Fruit fly (Drosophila melanogaster) whole organism, embryonic: Measurements from ENCODE around the gene CG12951.

Source experiments
- B-H1 ChIP-seq: fragments of 200-800 bp; sonication (Bioruptor generic); IDR thresholded peaks from 3 replicates; pipeline ENCODE4 v1.3.6; 2022; ENCODE audit warnings: missing biosample characterization, missing genetic modification characterization
- Blimp-1 ChIP-seq: fragments of 200-800 bp; sonication (Bioruptor generic); optimal IDR thresholded peaks from 3 replicates; lab custom pipeline; 2018; ENCODE audit warnings: missing biosample characterization, missing genetic modification characterization, mild to moderate bottlenecking, moderate library complexity, missing genetic modification reagents
- CG11093 ChIP-seq: fragments of 200-800 bp; sonication (Bioruptor generic); IDR thresholded peaks from 3 replicates; pipeline ENCODE4 v1.3.6; 2022; ENCODE audit warnings: missing biosample characterization, missing genetic modification characterization
- CG11398 ChIP-seq: fragments of 200-800 bp; sonication (Bioruptor generic); optimal IDR thresholded peaks from 2 replicates; lab custom pipeline; 2016; ENCODE audit warnings: missing biosample characterization, missing genetic modification characterization
- CG12744 ChIP-seq: fragments of 200-800 bp; sonication (Bioruptor generic); optimal IDR thresholded peaks from 2 replicates; lab custom pipeline; 2016; ENCODE audit warnings: missing biosample characterization, missing genetic modification characterization
- CG13287 ChIP-seq: fragments of 200-800 bp; sonication (Bioruptor generic); IDR thresholded peaks from 2 replicates; pipeline ENCODE4 v1.3.6; 2022; ENCODE audit warnings: missing biosample characterization, missing genetic modification characterization; ENCODE audit not compliant: partially characterized antibody
- CG17186 ChIP-seq: fragments of 200-800 bp; sonication (Bioruptor generic); optimal IDR thresholded peaks from 3 replicates; lab custom pipeline; 2017; ENCODE audit warnings: missing biosample characterization, missing genetic modification reagents, missing genetic modification characterization
- CG17612 ChIP-seq: fragments of 200-800 bp; sonication (Bioruptor generic); IDR thresholded peaks from 2 replicates; pipeline ENCODE4 v1.3.6; 2022; ENCODE audit warnings: missing biosample characterization, missing genetic modification characterization
- CG18599 ChIP-seq: fragments of 200-800 bp; sonication (Bioruptor generic); optimal IDR thresholded peaks from 3 replicates; lab custom pipeline; 2017; ENCODE audit warnings: missing biosample characterization, missing genetic modification characterization, mild to moderate bottlenecking, moderate library complexity, missing genetic modification reagents
- CG18619 ChIP-seq: fragments of 200-800 bp; sonication (Bioruptor generic); optimal IDR thresholded peaks from 3 replicates; lab custom pipeline; 2017; ENCODE audit warnings: missing biosample characterization, mild to moderate bottlenecking, missing genetic modification characterization
- CG32532 ChIP-seq: fragments of 200-800 bp; sonication (Bioruptor generic); IDR thresholded peaks from 2 replicates; pipeline ENCODE4 v1.3.6; 2022; ENCODE audit warnings: missing biosample characterization, missing genetic modification characterization
- CG4404 ChIP-seq: fragments of 200-800 bp; sonication (Bioruptor generic); IDR thresholded peaks from 2 replicates; pipeline ENCODE4 v1.3.6; 2022; ENCODE audit warnings: missing biosample characterization, missing genetic modification characterization
- CG4820 ChIP-seq: fragments of 200-800 bp; sonication (Bioruptor generic); optimal IDR thresholded peaks from 3 replicates; lab custom pipeline; 2016; ENCODE audit warnings: missing biosample characterization, missing genetic modification characterization
- CG6272 ChIP-seq: fragments of 200-800 bp; sonication (Bioruptor generic); IDR thresholded peaks from 2 replicates; pipeline ENCODE4 v1.3.6; 2022; ENCODE audit warnings: missing biosample characterization, missing genetic modification characterization
- CG7357 ChIP-seq: fragments of 200-800 bp; sonication (Bioruptor generic); IDR thresholded peaks from 3 replicates; pipeline ENCODE4 v1.3.6; 2022; ENCODE audit warnings: missing biosample characterization, missing genetic modification characterization
- CG9797 ChIP-seq: fragments of 200-800 bp; sonication (Bioruptor generic); optimal IDR thresholded peaks from 3 replicates; lab custom pipeline; 2018; ENCODE audit warnings: missing biosample characterization, mild to moderate bottlenecking, missing genetic modification characterization
- Camta ChIP-seq: fragments of 200-800 bp; sonication (Bioruptor generic); optimal IDR thresholded peaks from 2 replicates; lab custom pipeline; 2016; ENCODE audit warnings: missing biosample characterization, missing genetic modification characterization
- Dad ChIP-seq: fragments of 200-800 bp; sonication (Bioruptor generic); optimal IDR thresholded peaks from 3 replicates; lab custom pipeline; 2016; ENCODE audit warnings: missing biosample characterization, missing genetic modification characterization
- Dfd ChIP-seq, 2 experiments: fragments of >200 bp; optimal IDR thresholded peaks; 2 replicates each; lab custom pipeline; 2017; ENCODE audit warnings: missing biosample characterization in 2 of 2, missing genetic modification characterization in 2 of 2
- Dll ChIP-seq: fragments of 200-800 bp; sonication (Bioruptor generic); IDR thresholded peaks from 4 replicates; pipeline ENCODE4 v1.3.6; 2022; ENCODE audit warnings: missing biosample characterization, missing genetic modification characterization; ENCODE audit not compliant: partially characterized antibody
- E2f2 ChIP-seq: fragments of 200-800 bp; sonication (Bioruptor generic); IDR thresholded peaks from 2 replicates; pipeline ENCODE4 v1.3.6; 2022; ENCODE audit warnings: missing biosample characterization, missing genetic modification characterization
- Ets65A ChIP-seq: fragments of 200-800 bp; sonication (Bioruptor generic); peaks from one replicate; lab custom pipeline; 2016; ENCODE audit warnings: missing biosample characterization, missing genetic modification characterization
- GATAe ChIP-seq: fragments of 200-800 bp; sonication (Bioruptor generic); conservative IDR thresholded peaks from 2 replicates; pipeline ENCODE4 v1.3.6; 2022; ENCODE audit warnings: missing biosample characterization, missing genetic modification characterization
- NK7.1 ChIP-seq: fragments of 200-800 bp; sonication (Bioruptor generic); optimal IDR thresholded peaks from 3 replicates; lab custom pipeline; 2016; ENCODE audit warnings: missing biosample characterization, missing genetic modification characterization
- Neu2 ChIP-seq: fragments of 200-800 bp; sonication (Bioruptor generic); optimal IDR thresholded peaks from 3 replicates; lab custom pipeline; 2016; ENCODE audit warnings: missing biosample characterization, missing genetic modification characterization, borderline replicate concordance
- Xbp1 ChIP-seq: fragments of 200-800 bp; sonication (Bioruptor generic); optimal IDR thresholded peaks from 3 replicates; lab custom pipeline; 2016; ENCODE audit warnings: missing biosample characterization, mild to moderate bottlenecking, missing genetic modification characterization
- ab ChIP-seq: fragments of 200-800 bp; sonication (Bioruptor generic); optimal IDR thresholded peaks from 2 replicates; lab custom pipeline; 2016; ENCODE audit warnings: missing biosample characterization, missing genetic modification characterization
- aop ChIP-seq: fragments of 200-800 bp; sonication (Bioruptor generic); IDR thresholded peaks from 2 replicates; pipeline ENCODE4 v1.3.6; 2022; ENCODE audit warnings: missing biosample characterization, missing genetic modification characterization
- ato ChIP-seq: fragments of 200-800 bp; sonication (Bioruptor generic); IDR thresholded peaks from 2 replicates; pipeline ENCODE4 v1.3.6; 2022; ENCODE audit warnings: missing biosample characterization, missing genetic modification characterization; ENCODE audit not compliant: partially characterized antibody
- az2 ChIP-seq: fragments of 200-800 bp; sonication (Bioruptor generic); optimal IDR thresholded peaks from 3 replicates; lab custom pipeline; 2016; ENCODE audit warnings: missing biosample characterization, missing genetic modification characterization
- bbx ChIP-seq: fragments of 200-800 bp; sonication (Bioruptor generic); IDR thresholded peaks from 2 replicates; pipeline ENCODE4 v1.3.6; 2022; ENCODE audit warnings: missing biosample characterization, missing genetic modification characterization; ENCODE audit not compliant: partially characterized antibody
- chinmo ChIP-seq: fragments of 200-800 bp; sonication (Bioruptor generic); IDR thresholded peaks from 4 replicates; pipeline ENCODE4 v1.3.6; 2022; ENCODE audit warnings: missing biosample characterization, missing genetic modification characterization; ENCODE audit not compliant: partially characterized antibody
- da ChIP-seq: fragments of 200-800 bp; sonication (Bioruptor generic); optimal IDR thresholded peaks from 2 replicates; lab custom pipeline; 2016; ENCODE audit warnings: missing biosample characterization, missing genetic modification characterization
- disco-r ChIP-seq: fragments of 200-800 bp; sonication (Bioruptor generic); optimal IDR thresholded peaks from 2 replicates; lab custom pipeline; 2016; ENCODE audit warnings: missing biosample characterization, missing genetic modification characterization
- esg ChIP-seq: fragments of 200-800 bp; sonication (Bioruptor generic); conservative IDR thresholded peaks from 2 replicates; pipeline ENCODE4 v1.3.6; 2022; ENCODE audit warnings: missing biosample characterization, missing genetic modification characterization
- jumu ChIP-seq: fragments of 200-800 bp; sonication (Bioruptor generic); optimal IDR thresholded peaks from 3 replicates; lab custom pipeline; 2016; ENCODE audit warnings: missing biosample characterization, missing genetic modification characterization
- nerfin-2 ChIP-seq: fragments of 200-800 bp; sonication (Bioruptor generic); IDR thresholded peaks from 2 replicates; pipeline ENCODE4 v1.3.6; 2022; ENCODE audit warnings: missing biosample characterization, missing genetic modification characterization; ENCODE audit not compliant: partially characterized antibody
- org-1 ChIP-seq: fragments of 200-800 bp; sonication (Bioruptor generic); optimal IDR thresholded peaks from 2 replicates; lab custom pipeline; 2017; ENCODE audit warnings: missing biosample characterization, missing genetic modification characterization
- pfk ChIP-seq: fragments of 200-800 bp; sonication (Bioruptor generic); optimal IDR thresholded peaks from 2 replicates; lab custom pipeline; 2018; ENCODE audit warnings: missing biosample characterization, mild to moderate bottlenecking, missing genetic modification characterization, moderate library complexity
- phol ChIP-seq: fragments of 200-800 bp; sonication (Bioruptor generic); optimal IDR thresholded peaks from 3 replicates; lab custom pipeline; 2018; ENCODE audit warnings: missing biosample characterization, mild to moderate bottlenecking, missing genetic modification characterization, moderate library complexity
- run ChIP-seq: fragments of 200-800 bp; sonication (Bioruptor generic); optimal IDR thresholded peaks from 3 replicates; lab custom pipeline; 2018; ENCODE audit warnings: missing biosample characterization, mild to moderate bottlenecking, missing genetic modification characterization
- seq ChIP-seq: fragments of 200-800 bp; sonication (Bioruptor generic); IDR thresholded peaks from 2 replicates; pipeline ENCODE4 v1.3.6; 2022; ENCODE audit warnings: missing biosample characterization, missing genetic modification characterization
- shn ChIP-seq: fragments of 200-800 bp; sonication (Bioruptor generic); optimal IDR thresholded peaks from 3 replicates; lab custom pipeline; 2016; ENCODE audit warnings: missing biosample characterization, missing genetic modification characterization
- slp2 ChIP-seq: fragments of 200-800 bp; sonication (Bioruptor generic); optimal IDR thresholded peaks from 2 replicates; lab custom pipeline; 2016; ENCODE audit warnings: missing biosample characterization, missing genetic modification characterization
- zen2 ChIP-seq: fragments of 200-800 bp; sonication (Bioruptor generic); IDR thresholded peaks from 3 replicates; pipeline ENCODE4 v1.3.6; 2022; ENCODE audit warnings: missing biosample characterization, missing genetic modification characterization; ENCODE audit not compliant: partially characterized antibody

CG12951 gene

dm6 chr3R:9328812-9329211, 1.3 kb downstream of the CG12951 start (continued):
- TF ChIP-seq CG9797 (GFP tag; lab: Kevin White, UChicago), result no peak
- TF ChIP-seq Camta (GFP tag; lab: Kevin White, UChicago), result no peak
- peak in 1 of 2 experiments; percentile 72 for TF ChIP-seq Dfd (GFP tag; optimal IDR thresholded peaks at IDR 0.05; lab: Kevin White, UChicago)
- TF ChIP-seq B-H1 (GFP tag; lab: Robert Waterston, UW), result no peak
- TF ChIP-seq CG12744 (GFP tag; lab: Kevin White, UChicago), result no peak
- no peak for TF ChIP-seq CG17612 (GFP tag; lab: Robert Waterston, UW)
- no peak for TF ChIP-seq slp2 (GFP tag; lab: Kevin White, UChicago)
- no peak for TF ChIP-seq pfk (GFP tag; lab: Kevin White, UChicago)
- TF ChIP-seq phol (tag; lab: Kevin White, UChicago), result peak; percentile 23
- TF ChIP-seq CG11398 (GFP tag; lab: Kevin White, UChicago), result no peak
- no peak for TF ChIP-seq CG11093
- TF ChIP-seq CG18599 (GFP tag; lab: Kevin White, UChicago), result no peak
- TF ChIP-seq chinmo (GFP tag; lab: Robert Waterston, UW), result 0 out of 4 replicates have a peak, but pooled peaks have one; percentile 49
- no peak for TF ChIP-seq org-1 (GFP tag; lab: Kevin White, UChicago)
- no peak for TF ChIP-seq Dad
- no peak for TF ChIP-seq ab
- no peak for TF ChIP-seq az2 (GFP tag; lab: Kevin White, UChicago)
- no peak for TF ChIP-seq jumu (GFP tag; lab: Kevin White, UChicago)
- TF ChIP-seq run (tag; lab: Kevin White, UChicago), result no peak
- peak; percentile 38 for TF ChIP-seq GATAe
- no peak for TF ChIP-seq NK7.1 (GFP tag; lab: Kevin White, UChicago)
- TF ChIP-seq CG18619 (GFP tag; lab: Kevin White, UChicago), result no peak
- TF ChIP-seq Ets65A (GFP tag; lab: Kevin White, UChicago), result peak; percentile 53
- TF ChIP-seq CG4820 (GFP tag; lab: Kevin White, UChicago), result no peak
- no peak for TF ChIP-seq da (GFP tag; lab: Kevin White, UChicago)
- no peak for TF ChIP-seq zen2 (GFP tag; lab: Robert Waterston, UW)
- TF ChIP-seq CG7357 (GFP tag; lab: Robert Waterston, UW), result no peak
- TF ChIP-seq CG32532 (GFP tag; lab: Robert Waterston, UW), result no peak
- TF ChIP-seq Xbp1 (GFP tag; lab: Kevin White, UChicago), result peak; percentile 8
- peak; percentile 43 for TF ChIP-seq bbx (GFP tag; lab: Robert Waterston, UW)
- no peak for TF ChIP-seq Blimp-1 (GFP tag; lab: Kevin White, UChicago)
- no peak for TF ChIP-seq esg (GFP tag; lab: Robert Waterston, UW)
- no peak for TF ChIP-seq CG4404 (GFP tag; lab: Robert Waterston, UW)
- TF ChIP-seq aop (GFP tag; lab: Robert Waterston, UW), result 0 out of 2 replicates have a peak, but pooled peaks have one; percentile 8
- TF ChIP-seq E2f2 (GFP tag; lab: Robert Waterston, UW), result peak; percentile 92
- no peak for TF ChIP-seq CG17186 (GFP tag; lab: Kevin White, UChicago)
- no peak for TF ChIP-seq Dll (GFP tag; lab: Robert Waterston, UW)
- no peak for TF ChIP-seq Neu2 (GFP tag; lab: Kevin White, UChicago)
- no peak for TF ChIP-seq ato (GFP tag; lab: Robert Waterston, UW)
- TF ChIP-seq CG13287, result peak; percentile 11; the same call in 1 of the 2 replicates
- no peak for TF ChIP-seq shn (GFP tag; lab: Kevin White, UChicago)
- TF ChIP-seq nerfin-2 (GFP tag; lab: Robert Waterston, UW), result no peak; the same call in 1 of the 2 replicates
- peak; percentile 31; the same call in 1 of the 2 replicates for TF ChIP-seq CG6272
- no peak for TF ChIP-seq seq (GFP tag; lab: Robert Waterston, UW)
- no peak for TF ChIP-seq disco-r (GFP tag; lab: Kevin White, UChicago)
